ENCODE assay signal across 7 worm cellular contexts in genomic region chrX:16487068-16487658, ce11.
TF ChIP-seq lines count a peak whose summit lies in the region.

cah-3 (plus strand) TSS chrX:16487481.

TF ChIP-seq in whole organism, L1 larva, 84 proteins besides CTCF, POLR2A, EP300 and RAD21:
- TF ChIP-seq fkh-10 (GFP tag; optimal IDR thresholded peaks at IDR 0.05; lab: Kevin White, UChicago) (peak; percentile 67), elt-2 (tag; optimal IDR thresholded peaks at IDR 0.05; lab: Kevin White, UChicago) (peak; percentile 38), lin-14 (GFP tag; optimal IDR thresholded peaks at IDR 0.05; lab: Kevin White, UChicago) (peak; percentile 51), efl-1 (optimal IDR thresholded peaks at IDR 0.05; lab: Kevin White, UChicago) (no peak), efl-1 (GFP tag; optimal IDR thresholded peaks at IDR 0.05 in 1 of 2; lab: Kevin White, UChicago) (no peak)

TF ChIP-seq in whole organism, L2 larva, 48 proteins besides CTCF, POLR2A, EP300 and RAD21:
- TF ChIP-seq nhr-6 (tag; optimal IDR thresholded peaks at IDR 0.05; lab: Kevin White, UChicago) (no peak), fos-1 (tag; optimal IDR thresholded peaks at IDR 0.05; lab: Kevin White, UChicago) (peak; percentile 88), C34F6.9 (tag; optimal IDR thresholded peaks at IDR 0.05; lab: Kevin White, UChicago) (no peak), crh-2 (tag; optimal IDR thresholded peaks at IDR 0.05; lab: Kevin White, UChicago) (peak; percentile 61), mdl-1 (tag; optimal IDR thresholded peaks at IDR 0.05; lab: Kevin White, UChicago) (peak in 1 of 2 experiments; percentile 15), sma-9 (GFP tag; optimal IDR thresholded peaks at IDR 0.05; lab: Kevin White, UChicago) (peak; percentile 7), sma-9 (tag; optimal IDR thresholded peaks at IDR 0.05; lab: Kevin White, UChicago) (no peak)

TF ChIP-seq in whole organism, L3 larva, 47 proteins besides CTCF, POLR2A, EP300 and RAD21:
- TF ChIP-seq elt-2 (tag; optimal IDR thresholded peaks at IDR 0.05; lab: Kevin White, UChicago) (peak; percentile 72), hmg-11 (tag; optimal IDR thresholded peaks at IDR 0.05; lab: Kevin White, UChicago) (no peak), zag-1 (tag; optimal IDR thresholded peaks at IDR 0.05; lab: Kevin White, UChicago) (no peak), elt-3 (tag; optimal IDR thresholded peaks at IDR 0.05; lab: Kevin White, UChicago) (no peak), snpc-4 (tag; optimal IDR thresholded peaks at IDR 0.05; lab: Kevin White, UChicago) (no peak), sea-2 (GFP tag; optimal IDR thresholded peaks at IDR 0.05; lab: Kevin White, UChicago) (no peak), egl-5 (tag; optimal IDR thresholded peaks at IDR 0.05; lab: Kevin White, UChicago) (no peak), ceh-9 (tag; optimal IDR thresholded peaks at IDR 0.05; lab: Kevin White, UChicago) (no peak), nhr-25 (tag; optimal IDR thresholded peaks at IDR 0.05; lab: Kevin White, UChicago) (no peak), nfya-1 (tag; optimal IDR thresholded peaks at IDR 0.05; lab: Kevin White, UChicago; ENCODE audit: insufficient read depth) (no peak), fkh-10 (GFP tag; optimal IDR thresholded peaks at IDR 0.05; lab: Kevin White, UChicago) (peak; percentile 61), pqm-1 (tag; optimal IDR thresholded peaks at IDR 0.05; lab: Kevin White, UChicago) (peak; percentile 16)

TF ChIP-seq in whole organism, L4 larva, 104 proteins besides CTCF, POLR2A, EP300 and RAD21 (continues in another document):
- TF ChIP-seq nhr-10 (tag; optimal IDR thresholded peaks at IDR 0.05; lab: Kevin White, UChicago): no peak
- 0 out of 2 replicates have a peak, but pooled peaks have one; percentile 38 for TF ChIP-seq ctbp-1 (GFP tag; IDR thresholded peaks at IDR 0.05; lab: Robert Waterston, UW)
- no peak for TF ChIP-seq fkh-10 (GFP tag; optimal IDR thresholded peaks at IDR 0.05; lab: Kevin White, UChicago)
- TF ChIP-seq daf-19 (GFP tag; conservative IDR thresholded peaks at IDR 0.05; lab: Robert Waterston, UW): no peak
- TF ChIP-seq ceh-28 (tag; optimal IDR thresholded peaks at IDR 0.05; lab: Kevin White, UChicago): no peak
- TF ChIP-seq lin-13 (GFP tag; optimal IDR thresholded peaks at IDR 0.05; lab: Kevin White, UChicago): no peak
- TF ChIP-seq cey-2 (tag; optimal IDR thresholded peaks at IDR 0.05; lab: Kevin White, UChicago; ENCODE audit: borderline replicate concordance, insufficient read depth): no peak
- no peak for TF ChIP-seq zip-11 (GFP tag; IDR thresholded peaks at IDR 0.05; lab: Robert Waterston, UW)
- TF ChIP-seq dmd-6 (GFP tag; IDR thresholded peaks at IDR 0.05; lab: Robert Waterston, UW): peak; percentile 84
- TF ChIP-seq aha-1 (tag; lab: Kevin White, UChicago): peak; percentile 30
- TF ChIP-seq nhr-28 (tag; optimal IDR thresholded peaks at IDR 0.05; lab: Kevin White, UChicago): peak; percentile 43
- no peak for TF ChIP-seq attf-4 (tag; optimal IDR thresholded peaks at IDR 0.05; lab: Kevin White, UChicago)
- no peak for TF ChIP-seq R02D3.7 (tag; optimal IDR thresholded peaks at IDR 0.05; lab: Kevin White, UChicago)
- TF ChIP-seq unc-62 (GFP tag; optimal IDR thresholded peaks at IDR 0.05 in 1 of 2; lab: Kevin White, UChicago): peak in 1 of 2 experiments; percentile 45
- TF ChIP-seq unc-62 (tag; optimal IDR thresholded peaks at IDR 0.05; lab: Kevin White, UChicago): no peak
- TF ChIP-seq pqm-1 (tag; optimal IDR thresholded peaks at IDR 0.05; lab: Kevin White, UChicago): peak; percentile 76
- no peak for TF ChIP-seq mes-2 (tag; optimal IDR thresholded peaks at IDR 0.05; lab: Kevin White, UChicago; ENCODE audit: poor library complexity, severe bottlenecking)

TF ChIP-seq in whole organism, late embryonic, 69 proteins besides CTCF, POLR2A, EP300 and RAD21:
- TF ChIP-seq ceh-2 (tag; optimal IDR thresholded peaks at IDR 0.05; lab: Kevin White, UChicago) (no peak), unc-42 (tag; optimal IDR thresholded peaks at IDR 0.05; lab: Kevin White, UChicago) (peak; percentile 77)

TF ChIP-seq in whole organism, mixed stage, embryonic, 35 proteins besides CTCF, POLR2A, EP300 and RAD21:
- TF ChIP-seq ces-1 (GFP tag; optimal IDR thresholded peaks at IDR 0.05; lab: Kevin White, UChicago) (peak; percentile 54), mls-2 (tag; optimal IDR thresholded peaks at IDR 0.05; lab: Kevin White, UChicago) (no peak)
TF ChIP-seq in whole organism, mixed stage, embryonic: peak in this region for 1.

TF ChIP-seq in whole organism, young adult, 124 proteins besides CTCF, POLR2A, EP300 and RAD21:
- TF ChIP-seq nhr-80 (tag; optimal IDR thresholded peaks at IDR 0.05; lab: Kevin White, UChicago) (peak; percentile 88), ama-1 (optimal IDR thresholded peaks at IDR 0.05; lab: Kevin White, UChicago) (no peak), ama-1 (GFP tag; optimal IDR thresholded peaks at IDR 0.05; lab: Kevin White, UChicago) (no peak)
